Worm (Caenorhabditis elegans) whole organism, L4/young adult: ENCODE data around the gene nhr-193.

Experiments
- dao-5 ChIP-seq: sonication (generic microtip); optimal IDR thresholded peaks from 2 replicates; lab custom pipeline; 2016; ENCODE audit warnings: missing genotype, missing genetic modification characterization, moderate library complexity, missing compliant biosample characterization
- him-1 ChIP-seq: sonication (generic microtip); optimal IDR thresholded peaks from 2 replicates; lab custom pipeline; 2016; ENCODE audit warnings: missing genotype, missing genetic modification reagents, missing genetic modification characterization, missing compliant biosample characterization

DNA sequence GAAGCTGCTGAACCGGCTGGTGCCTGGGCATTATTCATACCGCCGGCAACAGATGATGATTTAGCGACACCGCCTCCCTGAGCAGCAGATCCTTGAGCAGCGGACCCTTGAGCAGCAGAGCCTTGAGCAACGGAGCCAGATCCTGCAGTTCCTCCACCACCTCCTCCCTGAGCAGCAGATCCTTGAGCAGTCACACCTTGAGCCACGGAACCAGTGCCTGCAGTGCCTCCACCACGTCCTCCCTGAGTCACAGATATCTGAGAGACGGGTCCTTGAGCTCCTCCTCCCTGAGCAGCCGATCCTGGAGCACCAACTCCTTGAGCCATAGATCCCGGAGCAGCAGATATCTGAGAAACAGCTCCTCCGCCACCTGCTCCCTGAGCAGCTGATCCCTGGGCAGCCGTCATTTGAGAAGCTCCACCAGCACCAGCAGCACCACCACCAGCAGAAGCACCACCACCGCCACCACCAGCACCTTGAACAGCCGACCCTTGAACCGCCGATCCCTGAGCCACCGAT lies 34.4 kb downstream of the nhr-193 start:
- no peak for TF ChIP-seq dao-5 (tag; lab: Kevin White, UChicago)
- TF ChIP-seq him-1 (tag; lab: Kevin White, UChicago): no peak
